Fruit fly (Drosophila melanogaster) whole organism, embryonic: ENCODE measurements around the gene ebd1.
A peak's percentile ranks its signal among the peaks of the same experiment; 100 is the strongest.

Source experiments
- CG11247 ChIP-seq: fragments of 200-800 bp; sonication (Bioruptor generic); IDR thresholded peaks from 2 replicates; pipeline ENCODE4 v1.3.6; 2022; ENCODE audit warnings: missing biosample characterization, missing genetic modification characterization
- CG11456 ChIP-seq: fragments of 200-800 bp; sonication (Bioruptor generic); IDR thresholded peaks from 3 replicates; pipeline ENCODE4 v1.3.6; 2022; ENCODE audit warnings: missing biosample characterization, missing genetic modification characterization
- CG11696 ChIP-seq: fragments of 200-800 bp; sonication (Bioruptor generic); IDR thresholded peaks from 2 replicates; pipeline ENCODE4 v1.3.6; 2022; ENCODE audit warnings: missing biosample characterization, missing genetic modification characterization
- CG13624 ChIP-seq: fragments of 200-800 bp; sonication (Bioruptor generic); optimal IDR thresholded peaks from 2 replicates; lab custom pipeline; 2016; ENCODE audit warnings: missing biosample characterization, missing genetic modification characterization
- CG1529 ChIP-seq: fragments of 200-800 bp; sonication (Bioruptor generic); optimal IDR thresholded peaks from 3 replicates; lab custom pipeline; 2018; ENCODE audit warnings: missing biosample characterization, missing genetic modification characterization
- CG16815 ChIP-seq: fragments of 200-800 bp; sonication (Bioruptor generic); optimal IDR thresholded peaks from 3 replicates; lab custom pipeline; 2017; ENCODE audit warnings: missing biosample characterization, mild to moderate bottlenecking, missing genetic modification characterization
- CG17359 ChIP-seq: fragments of 200-800 bp; sonication (Bioruptor generic); optimal IDR thresholded peaks from 3 replicates; lab custom pipeline; 2018; ENCODE audit warnings: missing biosample characterization, mild to moderate bottlenecking, missing genetic modification characterization, moderate library complexity
- CG18262 ChIP-seq: fragments of 200-800 bp; optimal IDR thresholded peaks from 3 replicates; lab custom pipeline; 2019; ENCODE audit warnings: missing biosample characterization, mild to moderate bottlenecking, missing genetic modification characterization, moderate library complexity
- CG18599 ChIP-seq: fragments of 200-800 bp; sonication (Bioruptor generic); optimal IDR thresholded peaks from 3 replicates; lab custom pipeline; 2017; ENCODE audit warnings: missing biosample characterization, missing genetic modification characterization, mild to moderate bottlenecking, moderate library complexity, missing genetic modification reagents
- CG2129 ChIP-seq: fragments of 200-800 bp; sonication (Bioruptor generic); IDR thresholded peaks from 2 replicates; pipeline ENCODE4 v1.3.6; 2022; ENCODE audit warnings: missing biosample characterization, missing genetic modification characterization; ENCODE audit not compliant: partially characterized antibody
- CG2712 ChIP-seq: fragments of 200-800 bp; optimal IDR thresholded peaks from 3 replicates; lab custom pipeline; 2019; ENCODE audit warnings: missing biosample characterization, mild to moderate bottlenecking, missing genetic modification characterization, moderate library complexity
- CG31365 ChIP-seq: fragments of 200-800 bp; sonication (Bioruptor generic); optimal IDR thresholded peaks from 2 replicates; lab custom pipeline; 2018; ENCODE audit warnings: missing biosample characterization, mild to moderate bottlenecking, missing genetic modification characterization
- CG6689 ChIP-seq: fragments of 200-800 bp; sonication (Bioruptor generic); IDR thresholded peaks from 2 replicates; pipeline ENCODE4 v1.3.6; 2022; ENCODE audit warnings: missing biosample characterization, missing genetic modification characterization
- CG6765 ChIP-seq: fragments of 200-800 bp; sonication (Bioruptor generic); optimal IDR thresholded peaks from 3 replicates; lab custom pipeline; 2017; ENCODE audit warnings: missing biosample characterization, mild to moderate bottlenecking, missing genetic modification characterization
- CG7357 ChIP-seq: fragments of 200-800 bp; sonication (Bioruptor generic); IDR thresholded peaks from 3 replicates; pipeline ENCODE4 v1.3.6; 2022; ENCODE audit warnings: missing biosample characterization, missing genetic modification characterization
- CG7372 ChIP-seq: fragments of 200-800 bp; sonication (Bioruptor generic); IDR thresholded peaks from 2 replicates; pipeline ENCODE4 v1.3.6; 2022; ENCODE audit warnings: missing biosample characterization, missing genetic modification characterization
- CG7963 ChIP-seq: fragments of 200-800 bp; sonication (Bioruptor generic); IDR thresholded peaks from 3 replicates; pipeline ENCODE4 v1.3.6; 2022; ENCODE audit warnings: missing biosample characterization, missing genetic modification characterization; ENCODE audit not compliant: partially characterized antibody
- CG9215 ChIP-seq: fragments of 200-800 bp; sonication (Bioruptor generic); IDR thresholded peaks from 2 replicates; pipeline ENCODE4 v1.3.6; 2022; ENCODE audit warnings: missing biosample characterization, missing genetic modification characterization
- Dfd ChIP-seq, 2 experiments: fragments of >200 bp; optimal IDR thresholded peaks; 2 replicates each; lab custom pipeline; 2017; ENCODE audit warnings: missing biosample characterization in 2 of 2, missing genetic modification characterization in 2 of 2
- Drgx ChIP-seq: fragments of 200-800 bp; sonication (Bioruptor generic); IDR thresholded peaks from 2 replicates; pipeline ENCODE4 v1.3.6; 2022; ENCODE audit warnings: missing biosample characterization, missing genetic modification characterization
- Ets97D ChIP-seq: fragments of 200-800 bp; sonication (Bioruptor generic); optimal IDR thresholded peaks from 3 replicates; lab custom pipeline; 2016; ENCODE audit warnings: missing biosample characterization, missing genetic modification characterization
- HLH4C ChIP-seq: fragments of 200-800 bp; sonication (Bioruptor generic); IDR thresholded peaks from 3 replicates; pipeline ENCODE4 v1.3.6; 2022; ENCODE audit warnings: missing biosample characterization, missing genetic modification characterization; ENCODE audit not compliant: partially characterized antibody
- HmgD ChIP-seq: fragments of 200-800 bp; sonication (Bioruptor generic); optimal IDR thresholded peaks from 3 replicates; lab custom pipeline; 2016; ENCODE audit warnings: missing biosample characterization, missing genetic modification characterization
- Hsf ChIP-seq: fragments of 200-800 bp; sonication (Bioruptor generic); optimal IDR thresholded peaks from 3 replicates; lab custom pipeline; 2016; ENCODE audit warnings: missing biosample characterization, missing genetic modification characterization
- MBD-R2 ChIP-seq: fragments of 200-800 bp; sonication (Bioruptor generic); IDR thresholded peaks from 2 replicates; pipeline ENCODE4 v1.3.6; 2022; ENCODE audit warnings: missing biosample characterization, missing genetic modification characterization
- NC2α ChIP-seq: fragments of 200-800 bp; sonication (Bioruptor generic); optimal IDR thresholded peaks from 2 replicates; lab custom pipeline; 2016; ENCODE audit warnings: missing biosample characterization, missing genetic modification characterization
- Nf-YA ChIP-seq: fragments of 200-800 bp; sonication (Bioruptor generic); IDR thresholded peaks from 2 replicates; pipeline ENCODE4 v1.3.6; 2022; ENCODE audit warnings: missing biosample characterization, missing genetic modification characterization
- Oli ChIP-seq: fragments of 200-800 bp; sonication (Bioruptor generic); optimal IDR thresholded peaks from 2 replicates; lab custom pipeline; 2018; ENCODE audit warnings: missing biosample characterization, mild to moderate bottlenecking, missing genetic modification characterization, moderate library complexity
- Rx ChIP-seq: fragments of 200-800 bp; sonication (Bioruptor generic); IDR thresholded peaks from 2 replicates; pipeline ENCODE4 v1.3.6; 2022; ENCODE audit warnings: missing biosample characterization, missing genetic modification characterization
- Sry-δ ChIP-seq: fragments of 200-800 bp; sonication (Bioruptor generic); optimal IDR thresholded peaks from 2 replicates; lab custom pipeline; 2016; ENCODE audit warnings: missing biosample characterization, missing genetic modification characterization
- Xbp1 ChIP-seq: fragments of 200-800 bp; sonication (Bioruptor generic); optimal IDR thresholded peaks from 3 replicates; lab custom pipeline; 2016; ENCODE audit warnings: missing biosample characterization, mild to moderate bottlenecking, missing genetic modification characterization
- YL-1 ChIP-seq: fragments of 200-800 bp; sonication (Bioruptor generic); optimal IDR thresholded peaks from 3 replicates; lab custom pipeline; 2017; ENCODE audit warnings: missing biosample characterization, mild to moderate bottlenecking, missing genetic modification characterization
- ac ChIP-seq: fragments of 200-800 bp; sonication (Bioruptor generic); optimal IDR thresholded peaks from 3 replicates; lab custom pipeline; 2017; ENCODE audit warnings: missing biosample characterization, mild to moderate bottlenecking, missing genetic modification characterization
- bcd ChIP-seq: fragments of 200-800 bp; sonication (Bioruptor generic); optimal IDR thresholded peaks from 2 replicates; lab custom pipeline; 2017; ENCODE audit warnings: missing biosample characterization, mild to moderate bottlenecking, missing genetic modification characterization
- cad ChIP-seq: fragments of >200 bp; optimal IDR thresholded peaks from 2 replicates; lab custom pipeline; 2017; ENCODE audit warnings: missing biosample characterization, missing genetic modification characterization
- chn ChIP-seq: fragments of 200-800 bp; sonication (Bioruptor generic); optimal IDR thresholded peaks from 2 replicates; lab custom pipeline; 2016; ENCODE audit warnings: missing biosample characterization, missing genetic modification characterization
- corto ChIP-seq: fragments of 200-800 bp; sonication (Bioruptor generic); optimal IDR thresholded peaks from 2 replicates; lab custom pipeline; 2016; ENCODE audit warnings: missing biosample characterization, mild to moderate bottlenecking, missing genetic modification characterization, moderate library complexity
- ftz-f1 ChIP-seq: fragments of 200-800 bp; sonication (Bioruptor generic); optimal IDR thresholded peaks from 2 replicates; lab custom pipeline; 2016; ENCODE audit warnings: missing biosample characterization, missing genetic modification characterization
- ind ChIP-seq: fragments of 200-800 bp; sonication (Bioruptor generic); optimal IDR thresholded peaks from 3 replicates; lab custom pipeline; 2016; ENCODE audit warnings: missing biosample characterization, missing genetic modification characterization
- lbe ChIP-seq: fragments of 200-800 bp; sonication (Bioruptor generic); optimal IDR thresholded peaks from 2 replicates; lab custom pipeline; 2016; ENCODE audit warnings: missing biosample characterization, mild to moderate bottlenecking, missing genetic modification characterization
- lola ChIP-seq, 3 experiments: fragments of >200 bp in 2 of 3; fragments of 200-800 bp in 1 of 3; sonication (Bioruptor generic) in 1 of 3; optimal IDR thresholded peaks; 2 replicates each; lab custom pipeline; 2017 to 2019; ENCODE audit warnings: missing biosample characterization in 3 of 3, missing genetic modification characterization in 3 of 3, mild to moderate bottlenecking in 1 of 3, moderate library complexity in 1 of 3
- pfk ChIP-seq: fragments of 200-800 bp; sonication (Bioruptor generic); optimal IDR thresholded peaks from 2 replicates; lab custom pipeline; 2018; ENCODE audit warnings: missing biosample characterization, mild to moderate bottlenecking, missing genetic modification characterization, moderate library complexity
- pho ChIP-seq: fragments of 200-800 bp; sonication (Bioruptor generic); optimal IDR thresholded peaks from 2 replicates; lab custom pipeline; 2016; ENCODE audit warnings: missing biosample characterization, missing genetic modification characterization
- prd ChIP-seq, 3 experiments: fragments of >200 bp in 2 of 3; fragments of 200-800 bp in 1 of 3; sonication (Bioruptor generic) in 1 of 3; optimal IDR thresholded peaks in 2 of 3; IDR thresholded peaks in 1 of 3; 2 replicates in 2 of 3; 3 replicates in 1 of 3; pipeline versions ENCODE4 v1.3.6 to Lab custom; 2017 to 2022; ENCODE audit warnings: missing biosample characterization in 1 of 3, missing genetic modification characterization in 1 of 3
- pum ChIP-seq: fragments of 200-800 bp; sonication (Bioruptor generic); optimal IDR thresholded peaks from 2 replicates; lab custom pipeline; 2016; ENCODE audit warnings: missing biosample characterization, missing genetic modification characterization
- ranshi ChIP-seq: fragments of 200-800 bp; sonication (Bioruptor generic); IDR thresholded peaks from 2 replicates; pipeline ENCODE4 v1.3.6; 2022; ENCODE audit warnings: missing biosample characterization, missing genetic modification characterization
- slbo ChIP-seq: fragments of 200-800 bp; sonication (Bioruptor generic); IDR thresholded peaks from 2 replicates; pipeline ENCODE4 v1.3.6; 2022; ENCODE audit warnings: missing biosample characterization, missing genetic modification characterization
- slp2 ChIP-seq: fragments of 200-800 bp; sonication (Bioruptor generic); optimal IDR thresholded peaks from 2 replicates; lab custom pipeline; 2016; ENCODE audit warnings: missing biosample characterization, missing genetic modification characterization
- stwl ChIP-seq: fragments of 200-800 bp; sonication (Bioruptor generic); optimal IDR thresholded peaks from 3 replicates; lab custom pipeline; 2018; ENCODE audit warnings: missing biosample characterization, mild to moderate bottlenecking, missing genetic modification characterization, moderate library complexity
- trh ChIP-seq: fragments of 200-800 bp; sonication (Bioruptor generic); optimal IDR thresholded peaks from 2 replicates; lab custom pipeline; 2016; ENCODE audit warnings: missing biosample characterization, missing genetic modification characterization
- wor ChIP-seq: fragments of 200-800 bp; sonication (Bioruptor generic); IDR thresholded peaks from 2 replicates; pipeline ENCODE4 v1.3.6; 2022; ENCODE audit warnings: missing biosample characterization, missing genetic modification characterization

Gene ebd1

DNA sequence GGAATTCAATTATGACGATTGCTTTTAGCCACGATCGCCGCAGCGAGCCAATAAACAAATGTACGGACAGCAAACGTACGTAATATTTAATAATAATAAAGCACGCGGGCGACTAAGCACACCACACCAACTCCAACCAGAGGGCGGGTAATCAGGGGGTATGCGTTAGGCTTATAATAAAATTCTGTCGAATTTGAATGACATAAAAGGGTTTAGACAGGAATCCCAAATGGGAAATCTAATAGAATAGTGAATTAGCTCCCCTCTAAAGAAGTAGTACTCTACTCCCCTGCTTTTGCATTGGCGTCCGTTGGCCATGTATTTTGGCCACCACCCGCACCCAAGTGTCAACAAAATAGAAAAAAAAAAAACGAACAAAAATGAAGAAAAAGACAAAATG lies 37.0 kb upstream of the ebd1 start (continued):
- TF ChIP-seq slp2 (no peak), Oli (tag; lab: Kevin White, UChicago) (peak; percentile 38), CG18599 (GFP tag; lab: Kevin White, UChicago) (peak; percentile 33), CG11696 (GFP tag; lab: Robert Waterston, UW) (no peak), slbo (GFP tag; lab: Robert Waterston, UW) (peak; percentile 45; the same call in 1 of the 2 replicates), CG1529 (no peak), bcd (GFP tag; lab: Kevin White, UChicago) (no peak), CG6765 (no peak), Ets97D (GFP tag; lab: Kevin White, UChicago) (no peak), wor (GFP tag; lab: Robert Waterston, UW) (no peak), CG6689 (0 out of 2 replicates have a peak, but pooled peaks have one; percentile 33), Sry-δ (GFP tag; lab: Kevin White, UChicago) (no peak), CG9215 (GFP tag; lab: Robert Waterston, UW) (0 out of 2 replicates have a peak, but pooled peaks have one; percentile 10), pum (no peak), corto (no peak), HLH4C (GFP tag; lab: Robert Waterston, UW) (no peak), CG2129 (no peak), CG7963 (GFP tag; lab: Robert Waterston, UW) (no peak), stwl (tag; lab: Kevin White, UChicago) (no peak), MBD-R2 (no peak), CG13624 (GFP tag; lab: Kevin White, UChicago) (no peak), chn (GFP tag; lab: Kevin White, UChicago) (no peak), pho (GFP tag; lab: Kevin White, UChicago) (no peak), CG17359 (tag; lab: Kevin White, UChicago) (no peak), CG16815 (GFP tag; lab: Kevin White, UChicago) (no peak), CG18262 (tag; lab: Kevin White, UChicago) (no peak), ftz-f1 (no peak), lbe (GFP tag; lab: Kevin White, UChicago) (no peak), cad (GFP tag; lab: Kevin White, UChicago) (no peak), YL-1 (GFP tag; lab: Kevin White, UChicago) (no peak), CG7357 (GFP tag; lab: Robert Waterston, UW) (no peak), lola (GFP tag; optimal IDR thresholded peaks at IDR 0.05; lab: Kevin White, UChicago) (no peak), Hsf (GFP tag; lab: Kevin White, UChicago) (no peak), ranshi (GFP tag; lab: Robert Waterston, UW) (0 out of 2 replicates have a peak, but pooled peaks have one; percentile 27), ind (peak; percentile 14), ac (GFP tag; lab: Kevin White, UChicago) (no peak), trh (GFP tag; lab: Kevin White, UChicago) (no peak), HmgD (GFP tag; lab: Kevin White, UChicago) (no peak), Xbp1 (GFP tag; lab: Kevin White, UChicago) (no peak), CG31365 (tag; lab: Kevin White, UChicago) (no peak), CG2712 (tag; lab: Kevin White, UChicago) (no peak), Drgx (GFP tag; lab: Robert Waterston, UW) (peak; percentile 87), CG7372 (GFP tag; lab: Robert Waterston, UW) (0 out of 2 replicates have a peak, but pooled peaks have one; percentile 9), NC2α (no peak), Dfd (GFP tag; optimal IDR thresholded peaks at IDR 0.05; lab: Kevin White, UChicago) (no peak), Rx (GFP tag; lab: Robert Waterston, UW) (peak; percentile 61), CG11247 (GFP tag; lab: Robert Waterston, UW) (0 out of 2 replicates have a peak, but pooled peaks have one; percentile 9), prd (optimal IDR thresholded peaks at IDR 0.05; lab: Kevin White, UChicago) (no peak), prd (GFP tag; IDR thresholded peaks at IDR 0.05; lab: Robert Waterston, UW) (peak; percentile 56), CG11456 (GFP tag; lab: Robert Waterston, UW) (0 out of 3 replicates have a peak, but pooled peaks have one; percentile 31), pfk (GFP tag; lab: Kevin White, UChicago) (no peak), Nf-YA (GFP tag; lab: Robert Waterston, UW) (peak; percentile 28; the same call in 1 of the 2 replicates)
